Worm (Caenorhabditis elegans): ENCODE data around the gene acr-7.

ce11 chrII:7858101-7858500 lies 8.5 kb upstream of the acr-7 start, which contains the start of gene sds-22:
- TF ChIP-seq dao-5 (tag; optimal IDR thresholded peaks at IDR 0.05), result no peak
- no peak for TF ChIP-seq him-1 (tag; optimal IDR thresholded peaks at IDR 0.05)
- TF ChIP-seq W03F9.2 (tag; optimal IDR thresholded peaks at IDR 0.05), result no peak

Data from whole organism, L4/young adult.